Fruit fly (Drosophila melanogaster) whole organism, embryonic: Measurements from ENCODE around the gene TTLL15.

ENCODE experiments used
- Bgb ChIP-seq: fragments of 200-800 bp; sonication (Bioruptor generic); IDR thresholded peaks from 2 replicates; pipeline ENCODE4 v1.3.6; 2022; ENCODE audit warnings: missing biosample characterization, missing genetic modification characterization; ENCODE audit not compliant: partially characterized antibody
- Blimp-1 ChIP-seq: fragments of 200-800 bp; sonication (Bioruptor generic); optimal IDR thresholded peaks from 3 replicates; lab custom pipeline; 2018; ENCODE audit warnings: missing biosample characterization, missing genetic modification characterization, mild to moderate bottlenecking, moderate library complexity, missing genetic modification reagents
- C15 ChIP-seq: fragments of 200-800 bp; sonication (Bioruptor generic); IDR thresholded peaks from 3 replicates; pipeline ENCODE4 v1.3.6; 2022; ENCODE audit warnings: missing biosample characterization, missing genetic modification characterization
- CG10321 ChIP-seq: fragments of 200-800 bp; sonication (Bioruptor generic); IDR thresholded peaks from 2 replicates; pipeline ENCODE4 v1.3.6; 2022; ENCODE audit warnings: missing biosample characterization, missing genetic modification characterization
- CG11456 ChIP-seq: fragments of 200-800 bp; sonication (Bioruptor generic); IDR thresholded peaks from 3 replicates; pipeline ENCODE4 v1.3.6; 2022; ENCODE audit warnings: missing biosample characterization, missing genetic modification characterization
- CG11695 ChIP-seq: fragments of 200-800 bp; sonication (Bioruptor generic); IDR thresholded peaks from 3 replicates; pipeline ENCODE4 v1.3.6; 2022; ENCODE audit warnings: missing biosample characterization, missing genetic modification characterization
- CG12299 ChIP-seq: fragments of 200-800 bp; sonication (Bioruptor generic); optimal IDR thresholded peaks from 2 replicates; lab custom pipeline; 2018; ENCODE audit warnings: missing biosample characterization, mild to moderate bottlenecking, missing genetic modification characterization
- CG12659 ChIP-seq: fragments of 200-800 bp; sonication (Bioruptor generic); optimal IDR thresholded peaks from 3 replicates; lab custom pipeline; 2017; ENCODE audit warnings: mild to moderate bottlenecking, missing biosample characterization, missing genetic modification reagents, missing genetic modification characterization
- CG14860 ChIP-seq: fragments of 200-800 bp; sonication (Bioruptor generic); IDR thresholded peaks from 3 replicates; pipeline ENCODE4 v1.3.6; 2022; ENCODE audit warnings: missing biosample characterization, missing genetic modification characterization; ENCODE audit not compliant: partially characterized antibody
- CG15073 ChIP-seq: fragments of 200-800 bp; sonication (Bioruptor generic); optimal IDR thresholded peaks from 2 replicates; lab custom pipeline; 2016; ENCODE audit warnings: missing biosample characterization, missing genetic modification characterization
- CG17802 ChIP-seq: fragments of 200-800 bp; sonication (Bioruptor generic); optimal IDR thresholded peaks from 2 replicates; lab custom pipeline; 2018; ENCODE audit warnings: missing biosample characterization, mild to moderate bottlenecking, missing genetic modification characterization, moderate library complexity
- CG30020 ChIP-seq: fragments of 200-800 bp; optimal IDR thresholded peaks from 2 replicates; lab custom pipeline; 2019; ENCODE audit warnings: missing biosample characterization, mild to moderate bottlenecking, missing genetic modification characterization, moderate library complexity
- CG31224 ChIP-seq: fragments of 200-800 bp; sonication (Bioruptor generic); IDR thresholded peaks from 2 replicates; pipeline ENCODE4 v1.3.6; 2022; ENCODE audit warnings: missing biosample characterization, missing genetic modification characterization
- CG31365 ChIP-seq: fragments of 200-800 bp; sonication (Bioruptor generic); optimal IDR thresholded peaks from 2 replicates; lab custom pipeline; 2018; ENCODE audit warnings: missing biosample characterization, mild to moderate bottlenecking, missing genetic modification characterization
- CG32532 ChIP-seq: fragments of 200-800 bp; sonication (Bioruptor generic); IDR thresholded peaks from 2 replicates; pipeline ENCODE4 v1.3.6; 2022; ENCODE audit warnings: missing biosample characterization, missing genetic modification characterization
- CG3838 ChIP-seq: fragments of 200-800 bp; sonication (Bioruptor generic); optimal IDR thresholded peaks from 3 replicates; lab custom pipeline; 2016; ENCODE audit warnings: missing biosample characterization, missing genetic modification characterization
- CG4707 ChIP-seq: fragments of 200-800 bp; sonication (Bioruptor generic); optimal IDR thresholded peaks from 2 replicates; lab custom pipeline; 2018; ENCODE audit warnings: missing biosample characterization, mild to moderate bottlenecking, missing genetic modification characterization, moderate library complexity
- CG5953 ChIP-seq: fragments of 200-800 bp; sonication (Bioruptor generic); IDR thresholded peaks from 2 replicates; pipeline ENCODE4 v1.3.6; 2022; ENCODE audit warnings: missing biosample characterization, missing genetic modification characterization
- CG6765 ChIP-seq: fragments of 200-800 bp; sonication (Bioruptor generic); optimal IDR thresholded peaks from 3 replicates; lab custom pipeline; 2017; ENCODE audit warnings: missing biosample characterization, mild to moderate bottlenecking, missing genetic modification characterization
- CG8388 ChIP-seq: fragments of 200-800 bp; sonication (Bioruptor generic); optimal IDR thresholded peaks from 2 replicates; lab custom pipeline; 2019; ENCODE audit warnings: missing biosample characterization, mild to moderate bottlenecking, missing genetic modification characterization, moderate library complexity
- D ChIP-seq, 2 experiments: fragments of 200-800 bp in 1 of 2; fragments of >200 bp in 1 of 2; sonication (Bioruptor generic) in 1 of 2; optimal IDR thresholded peaks; 2 replicates in 1 of 2; 3 replicates in 1 of 2; lab custom pipeline; 2017; ENCODE audit warnings: mild to moderate bottlenecking in 1 of 2, missing biosample characterization in 1 of 2, missing genetic modification characterization in 1 of 2, missing genetic modification reagents in 1 of 2
- Elba2 ChIP-seq: fragments of 200-800 bp; sonication (Bioruptor generic); optimal IDR thresholded peaks from 3 replicates; lab custom pipeline; 2016; ENCODE audit warnings: missing biosample characterization, missing genetic modification characterization
- Fer1 ChIP-seq: fragments of 200-800 bp; sonication (Bioruptor generic); optimal IDR thresholded peaks from 2 replicates; lab custom pipeline; 2017; ENCODE audit warnings: missing biosample characterization, mild to moderate bottlenecking, missing genetic modification characterization
- GATAe ChIP-seq: fragments of 200-800 bp; sonication (Bioruptor generic); conservative IDR thresholded peaks from 2 replicates; pipeline ENCODE4 v1.3.6; 2022; ENCODE audit warnings: missing biosample characterization, missing genetic modification characterization
- HLH4C ChIP-seq: fragments of 200-800 bp; sonication (Bioruptor generic); IDR thresholded peaks from 3 replicates; pipeline ENCODE4 v1.3.6; 2022; ENCODE audit warnings: missing biosample characterization, missing genetic modification characterization; ENCODE audit not compliant: partially characterized antibody
- HmgZ ChIP-seq: fragments of 200-800 bp; sonication (Bioruptor generic); optimal IDR thresholded peaks from 2 replicates; lab custom pipeline; 2018; ENCODE audit warnings: missing biosample characterization, mild to moderate bottlenecking, missing genetic modification characterization
- Max ChIP-seq: fragments of 200-800 bp; sonication (Bioruptor generic); optimal IDR thresholded peaks from 2 replicates; lab custom pipeline; 2016; ENCODE audit warnings: missing biosample characterization, mild to moderate bottlenecking, missing genetic modification characterization
- Mes4 ChIP-seq: fragments of 200-800 bp; sonication (Bioruptor generic); optimal IDR thresholded peaks from 2 replicates; lab custom pipeline; 2016; ENCODE audit warnings: missing biosample characterization, missing genetic modification characterization
- NK7.1 ChIP-seq: fragments of 200-800 bp; sonication (Bioruptor generic); optimal IDR thresholded peaks from 3 replicates; lab custom pipeline; 2016; ENCODE audit warnings: missing biosample characterization, missing genetic modification characterization
- Opbp ChIP-seq: fragments of 200-800 bp; sonication (Bioruptor generic); IDR thresholded peaks from 3 replicates; pipeline ENCODE4 v1.3.6; 2022; ENCODE audit warnings: missing biosample characterization, missing genetic modification characterization; ENCODE audit not compliant: partially characterized antibody
- Optix ChIP-seq: fragments of 200-800 bp; sonication (Bioruptor generic); IDR thresholded peaks from 3 replicates; pipeline ENCODE4 v1.3.6; 2022; ENCODE audit warnings: missing biosample characterization, missing genetic modification characterization
- Trl ChIP-seq, 3 experiments: fragments of >200 bp in 2 of 3; fragments of 200-800 bp in 1 of 3; sonication (Bioruptor generic) in 1 of 3; optimal IDR thresholded peaks; 2 replicates in 1 of 3; 3 replicates in 2 of 3; lab custom pipeline; 2016 to 2017; ENCODE audit warnings: missing biosample characterization in 1 of 3, missing genetic modification characterization in 1 of 3
- ap ChIP-seq: fragments of 200-800 bp; sonication (Bioruptor generic); IDR thresholded peaks from 2 replicates; pipeline ENCODE4 v1.3.6; 2022; ENCODE audit warnings: missing biosample characterization, missing genetic modification characterization
- bbx ChIP-seq: fragments of 200-800 bp; sonication (Bioruptor generic); IDR thresholded peaks from 2 replicates; pipeline ENCODE4 v1.3.6; 2022; ENCODE audit warnings: missing biosample characterization, missing genetic modification characterization; ENCODE audit not compliant: partially characterized antibody
- chn ChIP-seq: fragments of 200-800 bp; sonication (Bioruptor generic); optimal IDR thresholded peaks from 2 replicates; lab custom pipeline; 2016; ENCODE audit warnings: missing biosample characterization, missing genetic modification characterization
- danr ChIP-seq: fragments of 200-800 bp; sonication (Bioruptor generic); IDR thresholded peaks from 2 replicates; pipeline ENCODE4 v1.3.6; 2022; ENCODE audit warnings: missing biosample characterization, missing genetic modification characterization
- grn ChIP-seq: fragments of 200-800 bp; sonication (Bioruptor generic); optimal IDR thresholded peaks from 3 replicates; lab custom pipeline; 2017; ENCODE audit warnings: missing biosample characterization, missing genetic modification characterization
- knrl ChIP-seq: fragments of 200-800 bp; sonication (Bioruptor generic); IDR thresholded peaks from 3 replicates; pipeline ENCODE4 v1.3.6; 2022; ENCODE audit warnings: missing biosample characterization, missing genetic modification characterization; ENCODE audit not compliant: partially characterized antibody
- lov ChIP-seq, 2 experiments: fragments of 200-800 bp in 1 of 2; fragments of >200 bp in 1 of 2; sonication (Bioruptor generic) in 1 of 2; IDR thresholded peaks in 1 of 2; optimal IDR thresholded peaks in 1 of 2; 2 replicates in 1 of 2; 3 replicates in 1 of 2; pipeline versions ENCODE4 v1.3.6 to Lab custom; 2017 to 2022; ENCODE audit warnings: missing biosample characterization in 1 of 2, missing genetic modification characterization in 1 of 2
- luna ChIP-seq: fragments of 200-800 bp; sonication (Bioruptor generic); optimal IDR thresholded peaks from 2 replicates; lab custom pipeline; 2016; ENCODE audit warnings: missing biosample characterization, missing genetic modification characterization
- maf-S ChIP-seq: fragments of 200-800 bp; sonication (Bioruptor generic); optimal IDR thresholded peaks from 2 replicates; lab custom pipeline; 2016; ENCODE audit warnings: missing biosample characterization, missing genetic modification characterization
- nerfin-2 ChIP-seq: fragments of 200-800 bp; sonication (Bioruptor generic); IDR thresholded peaks from 2 replicates; pipeline ENCODE4 v1.3.6; 2022; ENCODE audit warnings: missing biosample characterization, missing genetic modification characterization; ENCODE audit not compliant: partially characterized antibody
- pan ChIP-seq, 4 experiments: fragments of >200 bp in 3 of 4; fragments of 200-800 bp in 1 of 4; sonication (Bioruptor generic) in 1 of 4; optimal IDR thresholded peaks in 3 of 4; IDR thresholded peaks in 1 of 4; 2 replicates each; pipeline versions ENCODE4 v1.3.6 to Lab custom; 2017 to 2022; ENCODE audit warnings: missing biosample characterization in 2 of 4, missing genetic modification characterization in 2 of 4, mixed read lengths in 1 of 4
- tna ChIP-seq: fragments of 200-800 bp; sonication (Bioruptor generic); IDR thresholded peaks from 2 replicates; pipeline ENCODE4 v1.3.6; 2022; ENCODE audit warnings: missing biosample characterization, missing genetic modification characterization; ENCODE audit not compliant: partially characterized antibody
- twi ChIP-seq: fragments of 200-800 bp; optimal IDR thresholded peaks from 2 replicates; lab custom pipeline; 2019; ENCODE audit warnings: missing biosample characterization, mild to moderate bottlenecking, missing genetic modification characterization, moderate library complexity
- unc-4 ChIP-seq: fragments of 200-800 bp; sonication (Bioruptor generic); IDR thresholded peaks from 2 replicates; pipeline ENCODE4 v1.3.6; 2022; ENCODE audit warnings: missing biosample characterization, missing genetic modification characterization; ENCODE audit not compliant: partially characterized antibody

TTLL15 gene

DNA sequence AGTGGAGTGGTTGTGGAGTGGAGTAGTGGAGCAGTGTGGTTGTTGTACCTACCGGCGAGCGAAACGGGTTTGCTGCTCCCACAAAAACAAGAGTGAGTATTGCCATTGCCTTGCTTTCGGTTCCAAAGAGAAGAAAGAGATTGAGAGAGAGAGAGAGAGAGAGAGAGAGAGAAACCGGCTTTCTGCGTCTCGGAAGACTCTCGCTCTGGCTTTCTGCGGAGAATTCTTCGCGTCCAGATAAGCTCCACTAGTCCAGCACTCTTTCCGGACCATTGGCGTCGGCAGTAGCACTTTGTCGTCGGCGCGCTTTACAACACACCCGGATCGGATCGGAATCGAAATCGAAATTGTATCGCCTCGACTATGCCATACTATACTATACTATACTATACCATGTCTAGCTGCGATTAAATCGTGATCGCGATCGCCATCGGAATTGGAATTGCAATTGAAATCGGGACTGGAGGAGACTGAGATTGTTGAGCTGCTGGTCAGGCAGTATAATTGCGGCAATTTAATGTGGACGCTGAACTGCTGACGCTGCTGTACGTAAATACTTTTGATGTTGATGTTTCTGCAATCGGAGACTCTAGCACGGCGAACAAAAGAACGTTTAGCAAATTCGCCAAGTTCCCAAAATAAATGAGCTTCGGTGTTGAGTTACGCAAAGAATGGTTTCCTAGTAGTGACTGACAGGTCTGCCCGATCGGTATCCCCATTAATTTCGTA lies 11.9 kb downstream of the TTLL15 start, which contains the start of gene Cad86C (continued):
- TF ChIP-seq CG4707 (GFP tag; lab: Kevin White, UChicago): no peak
- peak; percentile 59; the same call in 1 of the 2 replicates for TF ChIP-seq bbx (GFP tag; lab: Robert Waterston, UW)
- no peak for TF ChIP-seq CG3838 (GFP tag; lab: Kevin White, UChicago)
- peak; percentile 62 for TF ChIP-seq CG14860 (GFP tag; lab: Robert Waterston, UW)
- TF ChIP-seq GATAe: no peak
- no peak for TF ChIP-seq danr
- TF ChIP-seq Fer1 (GFP tag; lab: Kevin White, UChicago): no peak
- no peak for TF ChIP-seq CG15073 (GFP tag; lab: Kevin White, UChicago)
- no peak for TF ChIP-seq CG17802 (tag; lab: Kevin White, UChicago)
- no peak for TF ChIP-seq Mes4
- no peak for TF ChIP-seq Optix (GFP tag; lab: Robert Waterston, UW)
- no peak for TF ChIP-seq D (optimal IDR thresholded peaks at IDR 0.05; lab: Kevin White, UChicago)
- TF ChIP-seq D (GFP tag; optimal IDR thresholded peaks at IDR 0.05; lab: Kevin White, UChicago): no peak
- no peak for TF ChIP-seq C15
- TF ChIP-seq Max: no peak
- TF ChIP-seq luna (GFP tag; lab: Kevin White, UChicago): no peak
- TF ChIP-seq CG31224 (GFP tag; lab: Robert Waterston, UW): no peak
- no peak for TF ChIP-seq ap (GFP tag; lab: Robert Waterston, UW)
- TF ChIP-seq CG11695: peak; percentile 38; the same call in 1 of the 3 replicates
- no peak for TF ChIP-seq CG30020 (tag; lab: Kevin White, UChicago)
- no peak for TF ChIP-seq chn (GFP tag; lab: Kevin White, UChicago)
- TF ChIP-seq CG8388 (GFP tag; lab: Kevin White, UChicago): no peak
- peak; percentile 2 for TF ChIP-seq CG6765
- no peak for TF ChIP-seq Blimp-1 (GFP tag; lab: Kevin White, UChicago)
- TF ChIP-seq NK7.1 (GFP tag; lab: Kevin White, UChicago): no peak
- peak; percentile 75 for TF ChIP-seq HLH4C (GFP tag; lab: Robert Waterston, UW)
- TF ChIP-seq knrl (GFP tag; lab: Robert Waterston, UW): no peak
- TF ChIP-seq grn: peak; percentile 36
- TF ChIP-seq nerfin-2 (GFP tag; lab: Robert Waterston, UW): peak; percentile 52; the same call in 1 of the 2 replicates
- no peak for TF ChIP-seq CG5953 (GFP tag; lab: Robert Waterston, UW)
- TF ChIP-seq CG10321: no peak
- no peak for TF ChIP-seq CG11456 (GFP tag; lab: Robert Waterston, UW)
- TF ChIP-seq CG32532 (GFP tag; lab: Robert Waterston, UW): peak; percentile 63; the same call in 1 of the 2 replicates
- no peak for TF ChIP-seq CG12299 (tag; lab: Kevin White, UChicago)
- TF ChIP-seq HmgZ: no peak
- no peak for TF ChIP-seq maf-S (GFP tag; lab: Kevin White, UChicago)
- peak; percentile 69 for TF ChIP-seq Bgb (GFP tag; lab: Robert Waterston, UW)
- TF ChIP-seq Elba2 (GFP tag; lab: Kevin White, UChicago): no peak
- TF ChIP-seq twi (tag; lab: Kevin White, UChicago): no peak
- peak; percentile 95 to 96 for TF ChIP-seq Trl (optimal IDR thresholded peaks at IDR 0.05; lab: Kevin White, UChicago)
- TF ChIP-seq Trl (GFP tag; optimal IDR thresholded peaks at IDR 0.05; lab: Kevin White, UChicago): no peak
- TF ChIP-seq pan (optimal IDR thresholded peaks at IDR 0.05; lab: Kevin White, UChicago): no peak
- TF ChIP-seq pan (GFP tag; optimal IDR thresholded peaks at IDR 0.05 in 1 of 2, IDR thresholded peaks at IDR 0.05 in 1 of 2): peak in 1 of 2 experiments; percentile 19
- TF ChIP-seq unc-4 (GFP tag; lab: Robert Waterston, UW): peak; percentile 45; the same call in 1 of the 2 replicates
- no peak for TF ChIP-seq Opbp (GFP tag; lab: Robert Waterston, UW)
- TF ChIP-seq tna (GFP tag; lab: Robert Waterston, UW): peak; percentile 72
- TF ChIP-seq CG31365 (tag; lab: Kevin White, UChicago): no peak
- no peak for TF ChIP-seq lov (optimal IDR thresholded peaks at IDR 0.05; lab: Kevin White, UChicago)
- TF ChIP-seq lov (GFP tag; IDR thresholded peaks at IDR 0.05; lab: Robert Waterston, UW): no peak
- TF ChIP-seq CG12659 (GFP tag; lab: Kevin White, UChicago): no peak
